Fruit fly (Drosophila melanogaster): ENCODE data around the gene Rcd7.

Gene Rcd7

dm6 chr3L:19575650-19576049 is 30.7 kb downstream of the Rcd7 start (continued):
- TF ChIP-seq Ssrp (tag; optimal IDR thresholded peaks at IDR 0.05), result no peak
- TF ChIP-seq CG6254 (GFP tag; optimal IDR thresholded peaks at IDR 0.05), result peak; percentile 41
- 0 out of 3 replicates have a peak, but pooled peaks have one; percentile 14 for TF ChIP-seq CG17361 (GFP tag; IDR thresholded peaks at IDR 0.05)
- TF ChIP-seq nau (GFP tag; optimal IDR thresholded peaks at IDR 0.05), result peak; percentile 52
- TF ChIP-seq ssp (GFP tag; IDR thresholded peaks at IDR 0.05), result peak; percentile 16; the same call in 1 of the 2 replicates
- TF ChIP-seq gt (GFP tag; IDR thresholded peaks at IDR 0.05), result no peak
- peak in 1 of 3 experiments; percentile 12 for TF ChIP-seq lola (GFP tag; optimal IDR thresholded peaks at IDR 0.05)
- peak; percentile 57 for TF ChIP-seq CrebB (tag; optimal IDR thresholded peaks at IDR 0.05)
- peak; percentile 23; the same call in 2 of the 3 replicates for TF ChIP-seq CG14050 (GFP tag; IDR thresholded peaks at IDR 0.05)
- 0 out of 2 replicates have a peak, but pooled peaks have one; percentile 40 for TF ChIP-seq Awh (GFP tag; IDR thresholded peaks at IDR 0.05)
- peak; percentile 32; the same call in 1 of the 2 replicates for TF ChIP-seq stc (GFP tag; IDR thresholded peaks at IDR 0.05)
- TF ChIP-seq bcd (GFP tag; optimal IDR thresholded peaks at IDR 0.05), result peak; percentile 16
- peak; percentile 71; the same call in 2 of the 3 replicates for TF ChIP-seq ci (GFP tag; IDR thresholded peaks at IDR 0.05)
- TF ChIP-seq CG14710 (tag; optimal IDR thresholded peaks at IDR 0.05), result peak; percentile 21
- peak; percentile 49 for TF ChIP-seq CG13424 (tag; optimal IDR thresholded peaks at IDR 0.05)
- TF ChIP-seq CG3281 (GFP tag; optimal IDR thresholded peaks at IDR 0.05), result no peak
- TF ChIP-seq ac (GFP tag; optimal IDR thresholded peaks at IDR 0.05), result peak; percentile 12
- peak; percentile 20 for TF ChIP-seq CG10979 (tag; optimal IDR thresholded peaks at IDR 0.05)
- no peak for TF ChIP-seq Trl (optimal IDR thresholded peaks at IDR 0.05)
- TF ChIP-seq Trl (GFP tag; optimal IDR thresholded peaks at IDR 0.05), result peak; percentile 2
- peak; percentile 58 for TF ChIP-seq CG33557 (GFP tag; optimal IDR thresholded peaks at IDR 0.05)
- TF ChIP-seq lbe (GFP tag; optimal IDR thresholded peaks at IDR 0.05), result no peak
- TF ChIP-seq CG4328 (GFP tag; optimal IDR thresholded peaks at IDR 0.05), result peak; percentile 52
- peak; percentile 55 for TF ChIP-seq PHDP (tag; optimal IDR thresholded peaks at IDR 0.05)
- TF ChIP-seq abd-A (tag; optimal IDR thresholded peaks at IDR 0.05), result peak; percentile 90
- peak in 1 of 2 experiments; percentile 35 for TF ChIP-seq Eip74EF (GFP tag; optimal IDR thresholded peaks at IDR 0.05)
- peak; percentile 12 for TF ChIP-seq CG8388 (GFP tag; optimal IDR thresholded peaks at IDR 0.05)
- TF ChIP-seq HLHmδ (GFP tag; optimal IDR thresholded peaks at IDR 0.05), result peak; percentile 61
- peak; percentile 1 for TF ChIP-seq grn (GFP tag; optimal IDR thresholded peaks at IDR 0.05)
- TF ChIP-seq CG17385 (GFP tag; optimal IDR thresholded peaks at IDR 0.05), result peak; percentile 40
- TF ChIP-seq gcm (GFP tag; optimal IDR thresholded peaks at IDR 0.05), result peak; percentile 48
- TF ChIP-seq CG8281 (tag; optimal IDR thresholded peaks at IDR 0.05), result peak; percentile 42
- TF ChIP-seq insv (GFP tag; optimal IDR thresholded peaks at IDR 0.05), result no peak
- peak; percentile 25 for TF ChIP-seq CG11398 (GFP tag; optimal IDR thresholded peaks at IDR 0.05)
- TF ChIP-seq CG15269 (tag; optimal IDR thresholded peaks at IDR 0.05), result peak; percentile 5
- no peak for TF ChIP-seq Dp (GFP tag; optimal IDR thresholded peaks at IDR 0.05)
- no peak for TF ChIP-seq CG2116 (GFP tag; optimal IDR thresholded peaks at IDR 0.05)
- peak; percentile 11 to 59 for TF ChIP-seq Pdp1 (GFP tag; optimal IDR thresholded peaks at IDR 0.05)
- TF ChIP-seq CG7839 (tag; optimal IDR thresholded peaks at IDR 0.05), result peak; percentile 0
- TF ChIP-seq CG18619 (GFP tag; optimal IDR thresholded peaks at IDR 0.05), result peak; percentile 24
- TF ChIP-seq CG6813 (GFP tag; optimal IDR thresholded peaks at IDR 0.05), result peak; percentile 62
- peak; percentile 35 for TF ChIP-seq Fer1 (GFP tag; optimal IDR thresholded peaks at IDR 0.05)
- peak; percentile 38 for TF ChIP-seq salm (tag; optimal IDR thresholded peaks at IDR 0.05)
- TF ChIP-seq Mad (GFP tag; optimal IDR thresholded peaks at IDR 0.05), result peak; percentile 22
- TF ChIP-seq CG7556 (GFP tag; optimal IDR thresholded peaks at IDR 0.05), result peak; percentile 9
- peak; percentile 19 for TF ChIP-seq Bdp1 (GFP tag; optimal IDR thresholded peaks at IDR 0.05)
- TF ChIP-seq CG4707 (GFP tag; optimal IDR thresholded peaks at IDR 0.05), result peak; percentile 67
- peak; percentile 83 for TF ChIP-seq sens (GFP tag)
- TF ChIP-seq CoRest (tag; optimal IDR thresholded peaks at IDR 0.05), result peak; percentile 13

Data from whole organism, embryonic.